Worm (Caenorhabditis elegans) whole organism, L1 larva: ENCODE data around the gene F02E11.4.
"Not testable (repeated sequence)": the region's sequence is repeated elsewhere in the genome, so short reads cannot be mapped to it uniquely, and the experiment has no call there.

Experiments used
- dpl-1 ChIP-seq, 3 experiments: fragments of 150-350 bp in 2 of 3; sonication (generic microtip) in 1 of 3; optimal IDR thresholded peaks; 2 replicates each; lab custom pipeline; 2014 to 2017; ENCODE audit warnings: missing biosample characterization in 3 of 3, missing genetic modification characterization in 3 of 3, missing genetic modification reagents in 3 of 3
- dsc-1 ChIP-seq: sonication (generic microtip); optimal IDR thresholded peaks from 2 replicates; lab custom pipeline; 2016; ENCODE audit warnings: mild to moderate bottlenecking, missing genetic modification characterization, missing compliant biosample characterization
- egl-27 ChIP-seq, 2 experiments: fragments of 150-350 bp in 1 of 2; sonication (generic microtip); optimal IDR thresholded peaks; 3 replicates each; lab custom pipeline; 2017 to 2018; ENCODE audit warnings: missing biosample characterization in 2 of 2, missing genetic modification characterization in 2 of 2, missing genetic modification reagents in 2 of 2
- lin-15B ChIP-seq: fragments of 150-350 bp; sonication (generic microtip); optimal IDR thresholded peaks from 3 replicates; lab custom pipeline; 2014; ENCODE audit warnings: missing biosample characterization, missing genetic modification characterization
- tbx-2 ChIP-seq: sonication (generic microtip); optimal IDR thresholded peaks from 2 replicates; lab custom pipeline; 2016; ENCODE audit warnings: missing genetic modification characterization, missing compliant biosample characterization
- ztf-11 ChIP-seq, 2 experiments: sonication (generic microtip); optimal IDR thresholded peaks; 2 replicates each; lab custom pipeline; 2016 to 2017; ENCODE audit warnings: missing genetic modification characterization in 2 of 2, missing biosample characterization in 1 of 2, missing compliant biosample characterization in 1 of 2

- TF ChIP-seq dsc-1 (tag; lab: Kevin White, UChicago); tbx-2 (tag; lab: Kevin White, UChicago); dpl-1 (GFP tag; optimal IDR thresholded peaks at IDR 0.05; lab: Kevin White, UChicago); lin-15B (tag; lab: Kevin White, UChicago); egl-27 (tag; optimal IDR thresholded peaks at IDR 0.05; lab: Kevin White, UChicago); ztf-11 (tag; optimal IDR thresholded peaks at IDR 0.05; lab: Kevin White, UChicago): not testable (repeated sequence)
Observed at ce11 chrII:3290544-3290943, 13.0 kb upstream of the F02E11.4 start, which contains the start of gene F39E9.14.
